Fruit fly (Drosophila melanogaster) whole organism, wandering third instar larva: ENCODE results near the gene CG7985.

ENCODE experiments used
- CG32264 ChIP-seq: fragments of 200-800 bp; sonication (Bioruptor generic); optimal IDR thresholded peaks from 2 replicates; lab custom pipeline; 2016; ENCODE audit warnings: missing biosample characterization, missing genetic modification characterization
- CG9705 ChIP-seq: fragments of 200-800 bp; sonication (Bioruptor generic); optimal IDR thresholded peaks from 2 replicates; lab custom pipeline; 2018; ENCODE audit warnings: missing biosample characterization, mild to moderate bottlenecking, missing genetic modification characterization
- CrebA ChIP-seq: fragments of 200-800 bp; sonication (Bioruptor generic); optimal IDR thresholded peaks from 2 replicates; lab custom pipeline; 2016; ENCODE audit warnings: missing biosample characterization, mild to moderate bottlenecking, missing genetic modification characterization, borderline replicate concordance
- Dfd ChIP-seq: fragments of >200 bp; optimal IDR thresholded peaks from 2 replicates; lab custom pipeline; 2017; ENCODE audit warnings: missing biosample characterization, missing genetic modification characterization
- Dif ChIP-seq: fragments of 200-275, 200-300 bp; sonication (Bioruptor generic); optimal IDR thresholded peaks from 2 replicates; lab custom pipeline; 2018; ENCODE audit warnings: missing biosample characterization, missing genetic modification characterization; ENCODE audit not compliant: partially characterized antibody
- GATAd ChIP-seq: sonication (Bioruptor generic); optimal IDR thresholded peaks from 2 replicates; lab custom pipeline; 2016; ENCODE audit warnings: missing biosample characterization, missing genetic modification characterization
- HLH106 ChIP-seq: fragments of 200-800 bp; optimal IDR thresholded peaks from 3 replicates; lab custom pipeline; 2019; ENCODE audit warnings: missing biosample characterization, mild to moderate bottlenecking, missing genetic modification characterization, moderate library complexity
- Hnf4 ChIP-seq: fragments of 200-800 bp; sonication (Bioruptor generic); optimal IDR thresholded peaks from 2 replicates; lab custom pipeline; 2016; ENCODE audit warnings: missing biosample characterization, mild to moderate bottlenecking, missing genetic modification characterization
- Hr78 ChIP-seq: fragments of >200 bp; optimal IDR thresholded peaks from 2 replicates; lab custom pipeline; 2017; ENCODE audit warnings: missing biosample characterization, missing genetic modification characterization
- Hr83 ChIP-seq: fragments of 200-300 bp; sonication (Bioruptor generic); optimal IDR thresholded peaks from 2 replicates; lab custom pipeline; 2016; ENCODE audit warnings: missing biosample characterization, mild to moderate bottlenecking, missing genetic modification characterization, moderate library complexity; ENCODE audit not compliant: poor library complexity, severe bottlenecking
- Jra ChIP-seq: sonication (Bioruptor generic); optimal IDR thresholded peaks from 2 replicates; lab custom pipeline; 2016; ENCODE audit warnings: missing biosample characterization, missing genetic modification characterization
- Myc ChIP-seq: fragments of >200 bp; optimal IDR thresholded peaks from 2 replicates; lab custom pipeline; 2017
- N ChIP-seq: fragments of >200 bp; optimal IDR thresholded peaks from 2 replicates; lab custom pipeline; 2018; ENCODE audit warnings: missing biosample characterization, missing external identifiers, missing genetic modification characterization
- OdsH ChIP-seq: fragments of 200-800 bp; sonication (Bioruptor generic); optimal IDR thresholded peaks from 2 replicates; lab custom pipeline; 2016; ENCODE audit warnings: missing biosample characterization, mild to moderate bottlenecking, missing genetic modification characterization
- Rel ChIP-seq, 2 experiments: fragments of 200-800 bp; sonication (Bioruptor generic) in 1 of 2; optimal IDR thresholded peaks; 2 replicates in 1 of 2; 3 replicates in 1 of 2; lab custom pipeline; 2016 to 2019; ENCODE audit warnings: mild to moderate bottlenecking in 2 of 2, missing biosample characterization in 2 of 2, missing genetic modification characterization in 2 of 2, moderate library complexity in 1 of 2
- Sp1 ChIP-seq: fragments of 200-800 bp; sonication (Bioruptor generic); optimal IDR thresholded peaks from 3 replicates; lab custom pipeline; 2019; ENCODE audit warnings: missing biosample characterization, mild to moderate bottlenecking, missing genetic modification characterization, moderate library complexity
- Vsx2 ChIP-seq: fragments of 200-300, 225-300 bp; sonication (Bioruptor generic); optimal IDR thresholded peaks from 2 replicates; lab custom pipeline; 2018; ENCODE audit warnings: missing biosample characterization, missing genetic modification characterization; ENCODE audit not compliant: partially characterized antibody
- dl ChIP-seq, 2 experiments: fragments of 175-275, 200-275 bp in 1 of 2; fragments of 200-275 bp in 1 of 2; sonication (Bioruptor generic); optimal IDR thresholded peaks; lab custom pipeline; 2018; ENCODE audit warnings: mild to moderate bottlenecking in 2 of 2, missing biosample characterization in 2 of 2, missing genetic modification characterization in 2 of 2, moderate library complexity in 2 of 2; ENCODE audit not compliant: partially characterized antibody in 2 of 2, insufficient read depth in 1 of 2
- dmrt93B ChIP-seq: fragments of 200-800 bp; sonication (Bioruptor generic); optimal IDR thresholded peaks from 2 replicates; lab custom pipeline; 2018; ENCODE audit warnings: missing biosample characterization, mild to moderate bottlenecking, missing genetic modification characterization
- ey ChIP-seq: fragments of 200-800 bp; sonication (Bioruptor generic); optimal IDR thresholded peaks from 2 replicates; lab custom pipeline; 2016; ENCODE audit warnings: missing biosample characterization, missing genetic modification characterization
- foxo ChIP-seq, 2 experiments: fragments of 200-800 bp; sonication (Bioruptor generic); optimal IDR thresholded peaks; 2 replicates in 1 of 2; 3 replicates in 1 of 2; lab custom pipeline; 2016 to 2017; ENCODE audit warnings: missing biosample characterization in 2 of 2, missing genetic modification characterization in 2 of 2
- fru ChIP-seq: fragments of 200-800 bp; sonication (Bioruptor generic); optimal IDR thresholded peaks from 3 replicates; lab custom pipeline; 2016; ENCODE audit warnings: missing biosample characterization, mild to moderate bottlenecking, missing genetic modification characterization
- h ChIP-seq: fragments of 200-800 bp; sonication (Bioruptor generic); optimal IDR thresholded peaks from 3 replicates; lab custom pipeline; 2016; ENCODE audit warnings: missing biosample characterization, mild to moderate bottlenecking, missing genetic modification characterization
- jim ChIP-seq: fragments of 175-275, 200-325 bp; sonication (Bioruptor generic); optimal IDR thresholded peaks from 2 replicates; lab custom pipeline; 2016; ENCODE audit warnings: missing biosample characterization, mild to moderate bottlenecking, missing genetic modification characterization
- pan ChIP-seq: fragments of >200 bp; optimal IDR thresholded peaks from 2 replicates; lab custom pipeline; 2017
- psq ChIP-seq: fragments of 200-800 bp; sonication (Bioruptor generic); optimal IDR thresholded peaks from 3 replicates; lab custom pipeline; 2017; ENCODE audit warnings: missing biosample characterization, mild to moderate bottlenecking, missing genetic modification characterization, moderate library complexity
- rgr ChIP-seq: fragments of 200-800 bp; sonication (Bioruptor generic); optimal IDR thresholded peaks from 3 replicates; lab custom pipeline; 2016; ENCODE audit warnings: missing biosample characterization, mild to moderate bottlenecking, missing genetic modification characterization
- sage ChIP-seq: fragments of 200-800 bp; sonication (Bioruptor generic); optimal IDR thresholded peaks from 2 replicates; lab custom pipeline; 2016; ENCODE audit warnings: missing biosample characterization, mild to moderate bottlenecking, missing genetic modification characterization
- sv ChIP-seq: fragments of 200-800 bp; sonication (Bioruptor generic); optimal IDR thresholded peaks from 3 replicates; lab custom pipeline; 2016; ENCODE audit warnings: missing biosample characterization, missing genetic modification characterization
- tai ChIP-seq: sonication (Bioruptor generic); optimal IDR thresholded peaks from 2 replicates; lab custom pipeline; 2016; ENCODE audit warnings: missing biosample characterization, missing genetic modification characterization
- usp ChIP-seq: fragments of >200 bp; optimal IDR thresholded peaks from 2 replicates; lab custom pipeline; 2017; ENCODE audit warnings: missing biosample characterization, missing genetic modification characterization
- woc ChIP-seq: sonication (Bioruptor generic); optimal IDR thresholded peaks from 2 replicates; lab custom pipeline; 2016; ENCODE audit warnings: missing biosample characterization, mild to moderate bottlenecking, missing genetic modification characterization

The CG7985 gene

dm6 chr3R:18234699-18235257, 35.1 kb downstream of the CG7985 start:
- TF ChIP-seq dl (GFP tag; optimal IDR thresholded peaks at IDR 0.05; lab: Kevin White, UChicago; ENCODE audit: insufficient read depth in 1 of 2, partially characterized antibody in 2 of 2) = no peak
- no peak for TF ChIP-seq pan
- no peak for TF ChIP-seq Dfd
- no peak for TF ChIP-seq CrebA
- TF ChIP-seq sage (GFP tag; lab: Kevin White, UChicago) = no peak
- no peak for TF ChIP-seq Vsx2 (GFP tag; lab: Kevin White, UChicago)
- TF ChIP-seq Sp1 = no peak
- no peak for TF ChIP-seq Rel (GFP tag; optimal IDR thresholded peaks at IDR 0.05; lab: Kevin White, UChicago)
- TF ChIP-seq Rel (tag; optimal IDR thresholded peaks at IDR 0.05; lab: Kevin White, UChicago) = no peak
- TF ChIP-seq foxo (GFP tag; optimal IDR thresholded peaks at IDR 0.05; lab: Kevin White, UChicago) = no peak
- no peak for TF ChIP-seq fru (GFP tag; lab: Kevin White, UChicago)
- TF ChIP-seq N = no peak
- no peak for TF ChIP-seq Hr78 (GFP tag; lab: Kevin White, UChicago)
- TF ChIP-seq usp (GFP tag; lab: Kevin White, UChicago) = no peak
- no peak for TF ChIP-seq OdsH
- no peak for TF ChIP-seq HLH106 (tag; lab: Kevin White, UChicago)

dm6 chr3R:18235879-18236278, 36.2 kb downstream of the CG7985 start, which contains the start of gene repo:
TSS of gene repo (plus strand) at chr3R:18236192.
- no peak for TF ChIP-seq N

dm6 chr3R:18242089-18242955, 42.7 kb downstream of the CG7985 start, which contains the start of the genes CG7156 and 14-3-3epsilon:
TSS of gene CG7156 (minus strand) at chr3R:18242159.
TSS of gene 14-3-3epsilon (plus strand) at chr3R:18242531.
- TF ChIP-seq Sp1 (peak; percentile 42), GATAd (GFP tag; lab: Kevin White, UChicago) (no peak), CG32264 (GFP tag; lab: Kevin White, UChicago) (no peak), Hnf4 (no peak), woc (GFP tag; lab: Kevin White, UChicago) (peak; percentile 2), Myc (peak; percentile 70), fru (GFP tag; lab: Kevin White, UChicago) (peak; percentile 28), jim (GFP tag; lab: Kevin White, UChicago) (peak; percentile 64), rgr (GFP tag; lab: Kevin White, UChicago) (peak; percentile 5), HLH106 (tag; lab: Kevin White, UChicago) (peak; percentile 25), tai (GFP tag; lab: Kevin White, UChicago) (no peak), Vsx2 (GFP tag; lab: Kevin White, UChicago) (peak; percentile 87), ey (GFP tag; lab: Kevin White, UChicago) (peak; percentile 21), Hr83 (GFP tag; lab: Kevin White, UChicago) (peak; percentile 22), foxo (GFP tag; optimal IDR thresholded peaks at IDR 0.05; lab: Kevin White, UChicago) (peak in 1 of 2 experiments; percentile 46), N (no peak), Jra (GFP tag; lab: Kevin White, UChicago) (peak; percentile 39), psq (GFP tag; lab: Kevin White, UChicago) (no peak), pan (no peak), Dif (GFP tag; lab: Kevin White, UChicago) (peak; percentile 71), Rel (GFP tag; optimal IDR thresholded peaks at IDR 0.05; lab: Kevin White, UChicago) (no peak), Rel (tag; optimal IDR thresholded peaks at IDR 0.05; lab: Kevin White, UChicago) (peak; percentile 94), sv (GFP tag; lab: Kevin White, UChicago) (peak; percentile 30), CG9705 (no peak), h (GFP tag; lab: Kevin White, UChicago) (peak; percentile 29), OdsH (peak; percentile 37), dmrt93B (GFP tag; lab: Kevin White, UChicago) (peak; percentile 17)
